Fruit fly (Drosophila melanogaster): ENCODE data around the gene CG11638.

Gene CG11638

dm6 chrX:1030478-1030877 lies 4.0 kb upstream of the CG11638 start, which contains the start of the genes Cdc45 and Rpp21 (continued):
- no peak for TF ChIP-seq CG17802 (tag; optimal IDR thresholded peaks at IDR 0.05)
- peak; percentile 53 for TF ChIP-seq YL-1 (GFP tag; optimal IDR thresholded peaks at IDR 0.05)
- TF ChIP-seq sc (optimal IDR thresholded peaks at IDR 0.05), result no peak
- no peak for TF ChIP-seq sc (GFP tag; optimal IDR thresholded peaks at IDR 0.05)
- peak; percentile 37 for TF ChIP-seq Blimp-1 (GFP tag; optimal IDR thresholded peaks at IDR 0.05)
- TF ChIP-seq Jarid2 (GFP tag; optimal IDR thresholded peaks at IDR 0.05), result no peak
- no peak for TF ChIP-seq Atf6 (GFP tag; IDR thresholded peaks at IDR 0.05)
- TF ChIP-seq CG3065 (GFP tag; optimal IDR thresholded peaks at IDR 0.05), result no peak
- peak; percentile 79 for TF ChIP-seq Med (GFP tag)
- TF ChIP-seq chinmo (GFP tag; IDR thresholded peaks at IDR 0.05; ENCODE audit: partially characterized antibody), result no peak
- no peak for TF ChIP-seq D19B (GFP tag; optimal IDR thresholded peaks at IDR 0.05)
- no peak for TF ChIP-seq kay (GFP tag; optimal IDR thresholded peaks at IDR 0.05)
- TF ChIP-seq CG8359 (GFP tag; optimal IDR thresholded peaks at IDR 0.05; ENCODE audit: borderline replicate concordance), result no peak

- no peak for TF ChIP-seq CG17359 (tag; optimal IDR thresholded peaks at IDR 0.05)
These were observed 14.9 kb downstream of the CG11638 start, which contains the start of the genes TfIIA-S-2 and CG14631 for dm6 chrX:1011543-1012085. Gene TfIIA-S-2, minus strand, starts transcription at chrX:1011643. Gene CG14631, plus strand, starts transcription at chrX:1012035.

- TF ChIP-seq pros (GFP tag; optimal IDR thresholded peaks at IDR 0.05) (no peak), CG1603 (tag; optimal IDR thresholded peaks at IDR 0.05) (peak; percentile 21), CG13424 (tag; optimal IDR thresholded peaks at IDR 0.05) (no peak), stwl (tag; optimal IDR thresholded peaks at IDR 0.05) (peak; percentile 10), Hand (GFP tag; optimal IDR thresholded peaks at IDR 0.05) (no peak), CG12942 (GFP tag; optimal IDR thresholded peaks at IDR 0.05) (no peak), CTCF (GFP tag; optimal IDR thresholded peaks at IDR 0.05) (peak; percentile 90), gce (GFP tag; IDR thresholded peaks at IDR 0.05) (peak; percentile 31; the same call in 1 of the 3 replicates), usp (GFP tag; optimal IDR thresholded peaks at IDR 0.05) (no peak), Fer3 (tag; optimal IDR thresholded peaks at IDR 0.05) (no peak), Trl (optimal IDR thresholded peaks at IDR 0.05) (no peak), Trl (GFP tag; optimal IDR thresholded peaks at IDR 0.05) (no peak), Poxn (GFP tag; IDR thresholded peaks at IDR 0.05) (no peak), Atf6 (GFP tag; IDR thresholded peaks at IDR 0.05) (no peak), ase (GFP tag; IDR thresholded peaks at IDR 0.05) (no peak), pita (GFP tag; optimal IDR thresholded peaks at IDR 0.05) (peak; percentile 49), insv (GFP tag; optimal IDR thresholded peaks at IDR 0.05) (peak in 1 of 2 experiments; percentile 22), z (GFP tag; IDR thresholded peaks at IDR 0.05) (peak; percentile 95), ken (GFP tag; IDR thresholded peaks at IDR 0.05) (no peak), Ets97D (GFP tag; optimal IDR thresholded peaks at IDR 0.05) (no peak), otp (GFP tag; IDR thresholded peaks at IDR 0.05) (no peak), onecut (GFP tag; IDR thresholded peaks at IDR 0.05) (no peak), CG1832 (GFP tag; optimal IDR thresholded peaks at IDR 0.05) (no peak), cas (GFP tag; IDR thresholded peaks at IDR 0.05) (no peak), crol (GFP tag; IDR thresholded peaks at IDR 0.05) (no peak), Sox102F (GFP tag; optimal IDR thresholded peaks at IDR 0.05) (peak; percentile 7), CG10431 (GFP tag; optimal IDR thresholded peaks at IDR 0.05) (no peak), CrebB (tag; optimal IDR thresholded peaks at IDR 0.05) (no peak), NfI (GFP tag; optimal IDR thresholded peaks at IDR 0.05) (peak; percentile 15), sug (tag; optimal IDR thresholded peaks at IDR 0.05) (no peak)
These were observed 16.8 kb downstream of the CG11638 start for dm6 chrX:1009468-1010259.
